Worm (Caenorhabditis elegans) whole organism, L3 larva: ENCODE results near the gene W04B5.8.

Experiments used
- R02D3.7 ChIP-seq: fragments of 150-350 bp; optimal IDR thresholded peaks from 2 replicates; lab custom pipeline; 2014; ENCODE audit warnings: missing biosample characterization, missing genetic modification characterization
- ZK546.5 ChIP-seq: sonication (generic microtip); optimal IDR thresholded peaks from 2 replicates; lab custom pipeline; 2017; ENCODE audit warnings: missing biosample characterization, missing genetic modification characterization
- aly-2 ChIP-seq: fragments of 150-350 bp; optimal IDR thresholded peaks from 2 replicates; lab custom pipeline; 2014; ENCODE audit warnings: missing biosample characterization, missing genetic modification characterization
- ceh-16 ChIP-seq: sonication (generic microtip); optimal IDR thresholded peaks from 2 replicates; lab custom pipeline; 2017; ENCODE audit warnings: missing biosample characterization, missing genetic modification characterization
- ceh-28 ChIP-seq: fragments of 150-350 bp; optimal IDR thresholded peaks from 2 replicates; lab custom pipeline; 2014; ENCODE audit warnings: missing biosample characterization, missing genetic modification reagents, missing genetic modification characterization
- ceh-82 ChIP-seq: fragments of 150-350 bp; optimal IDR thresholded peaks from 2 replicates; lab custom pipeline; 2014; ENCODE audit warnings: missing biosample characterization, missing genetic modification characterization
- daf-12 ChIP-seq: fragments of 150-350 bp; optimal IDR thresholded peaks from 2 replicates; lab custom pipeline; 2014; ENCODE audit warnings: missing biosample characterization, missing genetic modification reagents, missing genetic modification characterization
- egl-27 ChIP-seq: sonication (generic microtip); optimal IDR thresholded peaks from 4 replicates; lab custom pipeline; 2017; ENCODE audit warnings: missing biosample characterization, missing genetic modification reagents, missing genetic modification characterization
- egl-5 ChIP-seq: fragments of 150-350 bp; optimal IDR thresholded peaks from 2 replicates; lab custom pipeline; 2017; ENCODE audit warnings: missing biosample characterization, missing genetic modification reagents, missing genetic modification characterization, inconsistent platforms
- elt-2 ChIP-seq: sonication (generic microtip); optimal IDR thresholded peaks from 2 replicates; lab custom pipeline; 2016; ENCODE audit warnings: missing genetic modification reagents, mild to moderate bottlenecking, missing genetic modification characterization, missing compliant biosample characterization
- elt-3 ChIP-seq, 3 experiments: fragments of 150-350 bp in 1 of 3; sonication (generic microtip) in 2 of 3; optimal IDR thresholded peaks; 2 replicates in 2 of 3; 4 replicates in 1 of 3; lab custom pipeline; 2014 to 2017; ENCODE audit warnings: missing biosample characterization in 3 of 3, missing genetic modification characterization in 3 of 3
- eor-1 ChIP-seq, 2 experiments: fragments of 150-350 bp; optimal IDR thresholded peaks; 2 replicates each; lab custom pipeline; 2014 to 2018; ENCODE audit warnings: missing biosample characterization in 2 of 2, missing genetic modification characterization in 2 of 2
- fkh-2 ChIP-seq: fragments of 150-350 bp; optimal IDR thresholded peaks from 2 replicates; lab custom pipeline; 2014; ENCODE audit warnings: missing biosample characterization, missing genetic modification reagents, missing genetic modification characterization
- fos-1 ChIP-seq: fragments of 150-350 bp; optimal IDR thresholded peaks from 2 replicates; lab custom pipeline; 2014; ENCODE audit warnings: missing biosample characterization, missing genetic modification characterization
- jun-1 ChIP-seq: fragments of 150-350 bp; optimal IDR thresholded peaks from 2 replicates; lab custom pipeline; 2014; ENCODE audit warnings: missing biosample characterization, missing genetic modification reagents, missing genetic modification characterization
- lin-15B ChIP-seq: fragments of 150-350 bp; optimal IDR thresholded peaks from 2 replicates; lab custom pipeline; 2014; ENCODE audit warnings: missing biosample characterization, missing genetic modification characterization
- lin-39 ChIP-seq: fragments of 150-350 bp; optimal IDR thresholded peaks from 2 replicates; lab custom pipeline; 2018; ENCODE audit warnings: missing biosample characterization, missing genetic modification reagents, missing genetic modification characterization
- lsy-12 ChIP-seq: sonication (generic microtip); optimal IDR thresholded peaks from 2 replicates; lab custom pipeline; 2016; ENCODE audit warnings: mild to moderate bottlenecking, missing genetic modification characterization, missing compliant biosample characterization
- mdl-1 ChIP-seq: fragments of 150-350 bp; optimal IDR thresholded peaks from 2 replicates; lab custom pipeline; 2014; ENCODE audit warnings: missing biosample characterization, missing genetic modification characterization
- nfya-1 ChIP-seq: sonication (generic microtip); optimal IDR thresholded peaks from 2 replicates; lab custom pipeline; 2017; ENCODE audit warnings: missing genetic modification characterization, mild to moderate bottlenecking, missing compliant biosample characterization, antibody characterized with exemption, moderate library complexity; ENCODE audit not compliant: insufficient read depth
- nhr-12 ChIP-seq: fragments of 150-350 bp; optimal IDR thresholded peaks from 2 replicates; lab custom pipeline; 2014; ENCODE audit warnings: missing biosample characterization, missing genetic modification characterization
- nhr-23 ChIP-seq: fragments of 150-350 bp; optimal IDR thresholded peaks from 2 replicates; lab custom pipeline; 2014; ENCODE audit warnings: missing biosample characterization, missing genetic modification reagents, missing genetic modification characterization
- nhr-237 ChIP-seq: fragments of 150-350 bp; optimal IDR thresholded peaks from 2 replicates; lab custom pipeline; 2014; ENCODE audit warnings: missing biosample characterization, missing genetic modification characterization
- nhr-25 ChIP-seq: sonication (generic microtip); optimal IDR thresholded peaks from 2 replicates; lab custom pipeline; 2017; ENCODE audit warnings: missing biosample characterization, missing genetic modification characterization
- nhr-43 ChIP-seq: sonication (generic microtip); optimal IDR thresholded peaks from 2 replicates; lab custom pipeline; 2016; ENCODE audit warnings: mild to moderate bottlenecking, missing genetic modification characterization, missing compliant biosample characterization; ENCODE audit not compliant: poor library complexity, severe bottlenecking
- nhr-67 ChIP-seq: fragments of 150-350 bp; optimal IDR thresholded peaks from 2 replicates; lab custom pipeline; 2014; ENCODE audit warnings: missing biosample characterization, missing genetic modification characterization
- nhr-76 ChIP-seq: fragments of 150-350 bp; sonication (generic microtip); optimal IDR thresholded peaks from 5 replicates; lab custom pipeline; 2014; ENCODE audit warnings: missing biosample characterization, missing genetic modification characterization
- pha-4 ChIP-seq: fragments of 150-350 bp; optimal IDR thresholded peaks from 2 replicates; lab custom pipeline; 2014; ENCODE audit warnings: missing biosample characterization, missing genetic modification reagents, missing genetic modification characterization
- pqm-1 ChIP-seq: fragments of 150-350 bp; optimal IDR thresholded peaks from 2 replicates; lab custom pipeline; 2017; ENCODE audit warnings: missing biosample characterization, missing genetic modification characterization, inconsistent platforms
- snpc-4 ChIP-seq: fragments of 150-350 bp; optimal IDR thresholded peaks from 2 replicates; lab custom pipeline; 2014; ENCODE audit warnings: missing biosample characterization, missing genetic modification characterization
- tbx-2 ChIP-seq: sonication (generic microtip); optimal IDR thresholded peaks from 2 replicates; lab custom pipeline; 2016; ENCODE audit warnings: mild to moderate bottlenecking, missing genetic modification characterization, missing compliant biosample characterization
- unc-62 ChIP-seq: fragments of 150-350 bp; sonication (generic microtip); optimal IDR thresholded peaks from 4 replicates; lab custom pipeline; 2014; ENCODE audit warnings: missing biosample characterization, missing genetic modification reagents, missing genetic modification characterization
- zag-1 ChIP-seq: fragments of 150-350 bp; optimal IDR thresholded peaks from 2 replicates; lab custom pipeline; 2014; ENCODE audit warnings: missing biosample characterization, missing genetic modification characterization
- ztf-4 ChIP-seq: fragments of 150-350 bp; optimal IDR thresholded peaks from 2 replicates; lab custom pipeline; 2014; ENCODE audit warnings: missing biosample characterization, missing genetic modification characterization

W04B5.8 gene

ce11 chrIII:2438543-2438942, 12.4 kb downstream of the W04B5.8 start, which contains the start of gene E02H9.13:
E02H9.13 (minus strand) TSS chrIII:2438741.
- TF ChIP-seq nhr-23 (no peak), jun-1 (no peak), ztf-4 (tag; lab: Kevin White, UChicago) (no peak), nhr-67 (no peak), ceh-82 (tag; lab: Kevin White, UChicago) (no peak), nhr-12 (tag; lab: Kevin White, UChicago) (no peak), ZK546.5 (tag; lab: Kevin White, UChicago) (no peak), unc-62 (GFP tag; lab: Kevin White, UChicago) (no peak), R02D3.7 (no peak), daf-12 (tag; lab: Kevin White, UChicago) (no peak), mdl-1 (tag; lab: Kevin White, UChicago) (no peak), elt-2 (no peak), ceh-16 (tag; lab: Kevin White, UChicago) (no peak), lsy-12 (tag; lab: Kevin White, UChicago) (no peak), snpc-4 (tag; lab: Kevin White, UChicago) (no peak), egl-5 (no peak), eor-1 (tag; optimal IDR thresholded peaks at IDR 0.05; lab: Kevin White, UChicago) (no peak), lin-39 (tag; lab: Kevin White, UChicago) (no peak)
- TF ChIP-seq, all 47 proteins: peak for 0

DNA sequence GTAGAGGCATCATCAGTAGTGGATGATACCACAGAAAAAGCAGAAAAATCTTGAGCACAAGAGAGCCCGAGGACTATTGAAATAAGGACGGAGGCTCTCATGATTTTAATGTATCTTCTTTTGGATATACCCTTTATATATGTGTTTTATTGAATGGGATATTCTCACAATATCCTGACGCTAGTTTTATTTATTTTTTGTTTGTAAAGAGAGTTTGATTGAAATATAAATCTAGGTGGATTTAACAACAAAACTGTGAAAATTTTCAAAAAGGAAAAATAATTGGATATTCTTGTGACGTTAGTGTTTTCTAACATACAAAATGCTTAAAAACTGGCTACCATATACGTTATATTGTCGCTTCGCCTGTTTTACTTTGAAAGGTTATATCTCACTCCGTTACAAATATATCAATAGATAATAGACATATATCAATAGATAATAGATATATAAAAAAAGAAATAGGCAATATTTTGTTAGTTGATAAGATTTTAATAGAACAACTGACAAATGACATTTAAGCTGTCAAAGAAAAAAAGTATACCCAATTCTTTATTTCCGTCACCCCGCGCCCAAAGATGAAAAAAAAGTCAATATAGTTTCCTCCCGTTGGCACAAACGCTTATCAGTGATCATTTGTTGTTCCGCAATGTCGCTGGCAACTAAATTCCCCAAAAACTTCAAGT, 19.6 kb downstream of the W04B5.8 start, which contains the start of the genes E02H9.7 and klo-2:
Gene E02H9.7 (minus strand): TSS at position 101 of the 686 bp plus-strand sequence.
Gene klo-2 (plus strand): TSS at position 636 of the 686 bp plus-strand sequence.
- TF ChIP-seq elt-2 (peak; percentile 30), ztf-4 (tag; lab: Kevin White, UChicago) (no peak)

DNA sequence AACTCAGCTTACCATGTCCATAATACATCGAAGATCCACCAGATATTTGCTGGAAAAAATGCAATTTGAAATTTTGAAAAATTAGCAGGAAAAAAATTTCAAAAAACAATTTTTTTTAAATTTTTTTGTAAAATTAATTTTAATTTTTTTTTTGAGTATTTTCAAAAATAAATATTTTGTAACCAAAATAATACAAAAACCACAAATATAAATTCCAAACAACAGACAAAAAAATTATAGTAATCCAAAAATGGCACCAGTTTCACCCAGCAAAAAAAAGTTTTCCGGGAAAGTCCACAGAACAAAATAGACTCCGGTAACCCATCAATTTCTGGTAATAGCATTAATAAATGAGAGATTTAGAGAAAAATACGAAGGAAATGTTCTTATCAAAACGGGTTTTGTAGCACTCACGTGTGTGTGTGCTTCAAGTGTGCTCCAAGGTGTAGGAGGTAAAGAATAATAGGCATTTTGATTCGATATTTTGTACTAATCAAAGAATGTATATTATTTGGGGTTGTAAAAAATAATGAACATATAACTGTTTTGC, 28.7 kb downstream of the W04B5.8 start, which contains the start of gene nhr-121:
Gene nhr-121 (minus strand): TSS at position 51 of the 550 bp plus-strand sequence.
- TF ChIP-seq nhr-76 (tag; lab: Kevin White, UChicago), result no peak
- no peak for TF ChIP-seq lsy-12 (tag; lab: Kevin White, UChicago)
- no peak for TF ChIP-seq elt-3 (tag; optimal IDR thresholded peaks at IDR 0.05; lab: Kevin White, UChicago)
- no peak for TF ChIP-seq ceh-16 (tag; lab: Kevin White, UChicago)
- peak; percentile 82 for TF ChIP-seq elt-2
- TF ChIP-seq snpc-4 (tag; lab: Kevin White, UChicago), result no peak
- peak; percentile 39 for TF ChIP-seq pha-4 (tag; lab: Kevin White, UChicago)
- TF ChIP-seq ztf-4 (tag; lab: Kevin White, UChicago), result no peak
- no peak for TF ChIP-seq nhr-67
- TF ChIP-seq jun-1, result peak; percentile 21
- TF ChIP-seq daf-12 (tag; lab: Kevin White, UChicago), result no peak
- TF ChIP-seq aly-2 (tag; lab: Kevin White, UChicago), result no peak
- no peak for TF ChIP-seq nhr-25 (tag; lab: Kevin White, UChicago)
- TF ChIP-seq pqm-1 (tag; lab: Kevin White, UChicago), result peak; percentile 97
- TF ChIP-seq nhr-43, result no peak
- no peak for TF ChIP-seq mdl-1 (tag; lab: Kevin White, UChicago)
- no peak for TF ChIP-seq tbx-2
- no peak for TF ChIP-seq ceh-28 (tag; lab: Kevin White, UChicago)

- peak; percentile 8 for TF ChIP-seq elt-2
Observed at ce11 chrIII:2458742-2459141, 32.6 kb downstream of the W04B5.8 start, which contains the start of gene E02H9.3. E02H9.3 (plus strand) TSS chrIII:2459042.

DNA sequence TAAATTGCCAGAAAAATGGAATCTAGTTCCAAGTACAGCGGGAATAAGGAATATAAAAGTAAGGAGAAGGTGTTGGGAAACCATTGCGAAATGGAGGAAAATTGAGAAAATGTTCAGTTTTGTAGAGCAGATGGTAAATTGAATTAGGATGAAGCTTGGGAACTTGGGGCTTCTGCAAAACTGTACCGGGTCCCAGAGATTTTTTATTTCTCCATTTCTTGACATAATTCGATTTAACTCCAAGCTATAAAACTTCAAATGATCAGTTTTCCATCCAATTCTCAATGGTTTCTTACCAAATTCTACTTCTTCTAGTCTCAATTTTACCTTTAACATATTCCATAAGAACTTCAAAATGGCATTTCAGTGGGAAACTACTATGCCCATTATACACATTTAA, 42.1 kb downstream of the W04B5.8 start, which contains the start of the genes E02H9.9 and E02H9.1:
Gene E02H9.9 (minus strand): TSS at position 101 of the 400 bp plus-strand sequence.
Gene E02H9.1 (plus strand): TSS at position 285 of the 400 bp plus-strand sequence.
- TF ChIP-seq ZK546.5 (tag; lab: Kevin White, UChicago), result no peak
- TF ChIP-seq aly-2 (tag; lab: Kevin White, UChicago), result no peak
- no peak for TF ChIP-seq R02D3.7
- no peak for TF ChIP-seq nhr-25 (tag; lab: Kevin White, UChicago)
- TF ChIP-seq nfya-1 (tag; lab: Kevin White, UChicago), result no peak
- TF ChIP-seq fkh-2 (tag; lab: Kevin White, UChicago), result no peak
- TF ChIP-seq nhr-237 (tag; lab: Kevin White, UChicago), result no peak
- no peak for TF ChIP-seq nhr-43
- no peak for TF ChIP-seq lin-15B
- TF ChIP-seq zag-1 (tag; lab: Kevin White, UChicago), result no peak
- TF ChIP-seq nhr-76 (tag; lab: Kevin White, UChicago), result no peak
- TF ChIP-seq fos-1 (tag; lab: Kevin White, UChicago), result no peak
- no peak for TF ChIP-seq daf-12 (tag; lab: Kevin White, UChicago)
- TF ChIP-seq egl-27 (tag; lab: Kevin White, UChicago), result no peak
- no peak for TF ChIP-seq ceh-16 (tag; lab: Kevin White, UChicago)
- TF ChIP-seq tbx-2, result no peak
- TF ChIP-seq, all 47 proteins: peak for 0
